Worm (Caenorhabditis elegans): ENCODE results near the gene srxa-15.

DNA sequence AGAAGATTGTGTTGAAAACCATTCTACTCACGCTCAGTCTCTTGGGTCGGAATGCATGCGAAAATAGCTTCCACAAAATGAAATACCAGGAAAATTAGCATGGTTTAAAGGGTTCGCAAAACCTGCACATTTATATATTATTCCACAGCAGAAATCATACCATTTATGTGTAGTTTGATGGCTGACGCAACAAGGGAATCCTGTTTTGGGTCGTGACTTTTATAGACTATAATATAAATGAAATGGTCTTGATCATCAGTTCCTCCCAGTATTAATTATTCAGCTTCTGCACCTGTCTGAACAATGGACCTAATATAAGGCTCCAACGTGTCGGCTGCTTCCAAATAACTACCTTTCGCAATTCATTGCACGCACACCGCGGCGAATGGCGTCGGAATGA is 18.9 kb upstream of the srxa-15 start, which contains the start of gene F46B3.8:
- no peak for TF ChIP-seq unc-62 (GFP tag; optimal IDR thresholded peaks at IDR 0.05)
- TF ChIP-seq ama-1 (optimal IDR thresholded peaks at IDR 0.05), result no peak
- no peak for TF ChIP-seq ama-1 (GFP tag; optimal IDR thresholded peaks at IDR 0.05)
- no peak for TF ChIP-seq ceh-58 (GFP tag; IDR thresholded peaks at IDR 0.05)
- TF ChIP-seq sea-2 (GFP tag; IDR thresholded peaks at IDR 0.05), result no peak
- no peak for TF ChIP-seq nfya-1 (tag; optimal IDR thresholded peaks at IDR 0.05; ENCODE audit: borderline replicate concordance, insufficient read depth)
- no peak for TF ChIP-seq him-1 (tag; optimal IDR thresholded peaks at IDR 0.05)
- TF ChIP-seq lin-35 (GFP tag; optimal IDR thresholded peaks at IDR 0.05), result no peak
- no peak for TF ChIP-seq hmg-20 (GFP tag; IDR thresholded peaks at IDR 0.05)

All from whole organism, young adult.